Worm (Caenorhabditis elegans): ENCODE data around the gene thk-1.

- TF ChIP-seq nhr-12 (tag; optimal IDR thresholded peaks at IDR 0.05), result no peak
- TF ChIP-seq elt-3 (tag; optimal IDR thresholded peaks at IDR 0.05), result no peak
- no peak for TF ChIP-seq R02D3.7 (tag; optimal IDR thresholded peaks at IDR 0.05)
- no peak for TF ChIP-seq sma-3 (GFP tag; optimal IDR thresholded peaks at IDR 0.05)
- TF ChIP-seq lin-13 (GFP tag; optimal IDR thresholded peaks at IDR 0.05), result no peak
- TF ChIP-seq blmp-1 (tag; optimal IDR thresholded peaks at IDR 0.05; ENCODE audit: insufficient read depth), result no peak
- TF ChIP-seq ztf-11 (tag; optimal IDR thresholded peaks at IDR 0.05), result no peak
- no peak for TF ChIP-seq lin-39 (tag; optimal IDR thresholded peaks at IDR 0.05)
- no peak for TF ChIP-seq ama-1 (optimal IDR thresholded peaks at IDR 0.05)
- TF ChIP-seq unc-55 (GFP tag; optimal IDR thresholded peaks at IDR 0.05), result no peak
These were observed 29.7 kb upstream of the thk-1 start for ce11 chrIV:10311115-10311514.
